Worm (Caenorhabditis elegans) whole organism, late embryonic: Measurements from ENCODE around the gene E02H1.1.

Experiments
- ama-1 ChIP-seq: fragments of 150-350 bp; optimal IDR thresholded peaks from 2 replicates; lab custom pipeline; 2014
- tbx-2 ChIP-seq: sonication (generic microtip); optimal IDR thresholded peaks from 2 replicates; lab custom pipeline; 2016; ENCODE audit warnings: missing genetic modification characterization, missing compliant biosample characterization

- no peak for TF ChIP-seq tbx-2
- TF ChIP-seq ama-1 (lab: Kevin White, UChicago), result no peak
Observed at ce11 chrII:9611347-9611923, 20.5 kb upstream of the E02H1.1 start, which contains the start of the genes T15H9.5 and T15H9.4.
